Worm (Caenorhabditis elegans) whole organism, late embryonic: ENCODE results near the gene msp-51.
A peak's percentile ranks its signal among the peaks of the same experiment; 100 is the strongest.
"Not testable (repeated sequence)": the region's sequence is repeated elsewhere in the genome, so short reads cannot be mapped to it uniquely, and the experiment has no call there.

Experiments used
- C08G9.2 ChIP-seq: sonication (generic microtip); optimal IDR thresholded peaks from 2 replicates; lab custom pipeline; 2016; ENCODE audit warnings: mild to moderate bottlenecking, missing genetic modification characterization, moderate library complexity, missing compliant biosample characterization
- C38D4.7 ChIP-seq: fragments of 200-800 bp; sonication (Bioruptor generic); optimal IDR thresholded peaks from 2 replicates; lab custom pipeline; 2018; ENCODE audit warnings: mild to moderate bottlenecking, missing genetic modification characterization, moderate library complexity, missing compliant biosample characterization
- F13H6.1 ChIP-seq: sonication (generic microtip); optimal IDR thresholded peaks from 2 replicates; lab custom pipeline; 2016; ENCODE audit warnings: missing genetic modification characterization, missing compliant biosample characterization
- K09A11.1 ChIP-seq: sonication (generic microtip); optimal IDR thresholded peaks from 2 replicates; lab custom pipeline; 2017; ENCODE audit warnings: antibody characterized with exemption, mild to moderate bottlenecking, missing genetic modification characterization, missing compliant biosample characterization; ENCODE audit not compliant: insufficient read depth
- T23F11.4 ChIP-seq: fragments of 200-800 bp; sonication (Bioruptor generic); optimal IDR thresholded peaks from 2 replicates; lab custom pipeline; 2018; ENCODE audit warnings: mild to moderate bottlenecking, missing genetic modification characterization, missing compliant biosample characterization
- Y22D7AL.16 ChIP-seq: sonication (generic microtip); optimal IDR thresholded peaks from 2 replicates; lab custom pipeline; 2016; ENCODE audit warnings: missing genetic modification characterization, missing compliant biosample characterization
- ahr-1 ChIP-seq: sonication (generic microtip); optimal IDR thresholded peaks from 2 replicates; lab custom pipeline; 2016; ENCODE audit warnings: missing genetic modification characterization, missing compliant biosample characterization
- ama-1 ChIP-seq: fragments of 150-350 bp; optimal IDR thresholded peaks from 2 replicates; lab custom pipeline; 2014
- ceh-14 ChIP-seq: sonication (generic microtip); optimal IDR thresholded peaks from 2 replicates; lab custom pipeline; 2016; ENCODE audit warnings: missing genotype, missing genetic modification characterization, missing compliant biosample characterization
- ceh-18 ChIP-seq: sonication (generic microtip); optimal IDR thresholded peaks from 2 replicates; lab custom pipeline; 2016; ENCODE audit warnings: missing genetic modification characterization, missing compliant biosample characterization
- ceh-19 ChIP-seq: fragments of 200-800 bp; sonication (Bioruptor generic); optimal IDR thresholded peaks from 2 replicates; lab custom pipeline; 2018; ENCODE audit warnings: mild to moderate bottlenecking, missing genetic modification characterization, missing compliant biosample characterization
- ceh-2 ChIP-seq: sonication (generic microtip); optimal IDR thresholded peaks from 2 replicates; lab custom pipeline; 2016; ENCODE audit warnings: missing genotype, missing genetic modification characterization, missing compliant biosample characterization
- ceh-22 ChIP-seq: sonication (generic microtip); optimal IDR thresholded peaks from 2 replicates; lab custom pipeline; 2017; ENCODE audit warnings: missing biosample characterization, missing genetic modification characterization
- ceh-24 ChIP-seq: sonication (generic microtip); optimal IDR thresholded peaks from 2 replicates; lab custom pipeline; 2016; ENCODE audit warnings: mild to moderate bottlenecking, missing genetic modification characterization, missing compliant biosample characterization
- ceh-30 ChIP-seq: fragments of 150-350 bp; optimal IDR thresholded peaks from 2 replicates; lab custom pipeline; 2014; ENCODE audit warnings: missing biosample characterization, missing genetic modification characterization
- ceh-45 ChIP-seq: fragments of 200-800 bp; sonication (Bioruptor generic); IDR thresholded peaks from 2 replicates; pipeline ENCODE4 v1.3.6; 2022; ENCODE audit warnings: missing genetic modification reagents, missing genetic modification characterization, missing compliant biosample characterization
- ceh-48 ChIP-seq: sonication (generic microtip); optimal IDR thresholded peaks from 2 replicates; lab custom pipeline; 2016; ENCODE audit warnings: missing genetic modification characterization, inconsistent platforms, missing compliant biosample characterization
- ceh-6 ChIP-seq: fragments of 200-800 bp; sonication (Bioruptor generic); optimal IDR thresholded peaks from 2 replicates; lab custom pipeline; 2018; ENCODE audit warnings: mild to moderate bottlenecking, missing genetic modification characterization, missing compliant biosample characterization
- elt-2 ChIP-seq: sonication (generic microtip); optimal IDR thresholded peaks from 2 replicates; lab custom pipeline; 2016; ENCODE audit warnings: missing genetic modification reagents, missing genetic modification characterization, missing compliant biosample characterization
- elt-4 ChIP-seq: sonication (generic microtip); optimal IDR thresholded peaks from 2 replicates; lab custom pipeline; 2016; ENCODE audit warnings: missing genetic modification characterization, missing compliant biosample characterization
- fax-1 ChIP-seq: sonication (generic microtip); optimal IDR thresholded peaks from 2 replicates; lab custom pipeline; 2016; ENCODE audit warnings: missing genotype, missing genetic modification characterization, missing compliant biosample characterization
- fkh-10 ChIP-seq: fragments of 150-350 bp; optimal IDR thresholded peaks from 2 replicates; lab custom pipeline; 2014; ENCODE audit warnings: missing biosample characterization, missing genetic modification reagents, missing genetic modification characterization
- fkh-6 ChIP-seq: sonication (generic microtip); optimal IDR thresholded peaks from 2 replicates; lab custom pipeline; 2016; ENCODE audit warnings: missing genetic modification characterization, missing compliant biosample characterization
- gmeb-2 ChIP-seq: sonication (generic microtip); optimal IDR thresholded peaks from 2 replicates; lab custom pipeline; 2016; ENCODE audit warnings: missing genetic modification characterization, inconsistent platforms, missing compliant biosample characterization
- hlh-15 ChIP-seq: sonication (generic microtip); optimal IDR thresholded peaks from 2 replicates; lab custom pipeline; 2016; ENCODE audit warnings: missing genetic modification characterization, missing compliant biosample characterization
- hlh-30 ChIP-seq: sonication (generic microtip); optimal IDR thresholded peaks from 2 replicates; lab custom pipeline; 2017; ENCODE audit warnings: antibody characterized with exemption, missing genetic modification characterization, missing compliant biosample characterization; ENCODE audit not compliant: insufficient read depth
- hlh-8 ChIP-seq: sonication (generic microtip); optimal IDR thresholded peaks from 2 replicates; lab custom pipeline; 2016; ENCODE audit warnings: missing genotype, missing genetic modification characterization, missing compliant biosample characterization
- mec-3 ChIP-seq: sonication (generic microtip); optimal IDR thresholded peaks from 2 replicates; lab custom pipeline; 2016; ENCODE audit warnings: borderline replicate concordance, missing genetic modification characterization, missing compliant biosample characterization
- nfya-1 ChIP-seq: sonication (generic microtip); optimal IDR thresholded peaks from 2 replicates; lab custom pipeline; 2017; ENCODE audit warnings: missing genetic modification characterization, mild to moderate bottlenecking, missing compliant biosample characterization, antibody characterized with exemption, moderate library complexity
- nhr-232 ChIP-seq: sonication (generic microtip); optimal IDR thresholded peaks from 2 replicates; lab custom pipeline; 2016; ENCODE audit warnings: missing genetic modification characterization, missing compliant biosample characterization
- npax-4 ChIP-seq: sonication (generic microtip); optimal IDR thresholded peaks from 2 replicates; lab custom pipeline; 2016; ENCODE audit warnings: missing genetic modification characterization, missing compliant biosample characterization
- pha-2 ChIP-seq: sonication (generic microtip); optimal IDR thresholded peaks from 2 replicates; lab custom pipeline; 2017; ENCODE audit warnings: mild to moderate bottlenecking, missing genetic modification characterization, missing compliant biosample characterization
- pha-4 ChIP-seq: fragments of 150-350 bp; optimal IDR thresholded peaks from 2 replicates; lab custom pipeline; 2018; ENCODE audit warnings: missing biosample characterization, missing genetic modification reagents, missing genetic modification characterization
- pros-1 ChIP-seq: fragments of 150-350 bp; optimal IDR thresholded peaks from 2 replicates; lab custom pipeline; 2014; ENCODE audit warnings: missing biosample characterization, missing genetic modification reagents, missing genetic modification characterization
- rnt-1 ChIP-seq: sonication (generic microtip); optimal IDR thresholded peaks from 2 replicates; lab custom pipeline; 2016; ENCODE audit warnings: missing genetic modification characterization, missing compliant biosample characterization
- sox-4 ChIP-seq: sonication (generic microtip); optimal IDR thresholded peaks from 2 replicates; lab custom pipeline; 2017; ENCODE audit warnings: mild to moderate bottlenecking, missing genetic modification characterization, inconsistent platforms, missing compliant biosample characterization
- tbx-2 ChIP-seq: sonication (generic microtip); optimal IDR thresholded peaks from 2 replicates; lab custom pipeline; 2016; ENCODE audit warnings: missing genetic modification characterization, missing compliant biosample characterization
- tbx-7 ChIP-seq: sonication (generic microtip); optimal IDR thresholded peaks from 2 replicates; lab custom pipeline; 2016; ENCODE audit warnings: missing genotype, missing genetic modification characterization, missing compliant biosample characterization
- ttx-3 ChIP-seq: sonication (generic microtip); optimal IDR thresholded peaks from 2 replicates; lab custom pipeline; 2016; ENCODE audit warnings: missing genetic modification reagents, missing genetic modification characterization, missing compliant biosample characterization
- unc-3 ChIP-seq, 2 experiments: fragments of 200-800 bp in 1 of 2; sonication (Bioruptor generic) in 1 of 2; sonication (generic microtip) in 1 of 2; conservative IDR thresholded peaks in 1 of 2; optimal IDR thresholded peaks in 1 of 2; 2 replicates each; pipeline versions ENCODE4 v1.3.6 to Lab custom; 2016 to 2022; ENCODE audit warnings: missing compliant biosample characterization in 2 of 2, missing genetic modification characterization in 2 of 2, missing genetic modification reagents in 1 of 2
- unc-42 ChIP-seq: sonication (generic microtip); optimal IDR thresholded peaks from 2 replicates; lab custom pipeline; 2016; ENCODE audit warnings: missing genotype, missing genetic modification characterization, missing compliant biosample characterization
- unc-55 ChIP-seq: sonication (generic microtip); optimal IDR thresholded peaks from 2 replicates; lab custom pipeline; 2017; ENCODE audit warnings: missing biosample characterization, missing genetic modification reagents, missing genetic modification characterization
- zip-5 ChIP-seq: sonication (generic microtip); optimal IDR thresholded peaks from 2 replicates; lab custom pipeline; 2016; ENCODE audit warnings: missing genetic modification characterization, missing compliant biosample characterization
- ztf-16 ChIP-seq: sonication (generic microtip); optimal IDR thresholded peaks from 2 replicates; lab custom pipeline; 2017; ENCODE audit warnings: missing genetic modification characterization, missing compliant biosample characterization

The msp-51 gene

ce11 chrIV:5295240-5295639 lies at the start of gene msp-51:
Gene msp-51, minus strand, starts transcription at chrIV:5295340.
- not testable (repeated sequence) for TF ChIP-seq elt-2 (tag; lab: Kevin White, UChicago); ceh-18 (tag; lab: Kevin White, UChicago); ceh-6 (GFP tag; lab: Kevin White, UChicago)

DNA sequence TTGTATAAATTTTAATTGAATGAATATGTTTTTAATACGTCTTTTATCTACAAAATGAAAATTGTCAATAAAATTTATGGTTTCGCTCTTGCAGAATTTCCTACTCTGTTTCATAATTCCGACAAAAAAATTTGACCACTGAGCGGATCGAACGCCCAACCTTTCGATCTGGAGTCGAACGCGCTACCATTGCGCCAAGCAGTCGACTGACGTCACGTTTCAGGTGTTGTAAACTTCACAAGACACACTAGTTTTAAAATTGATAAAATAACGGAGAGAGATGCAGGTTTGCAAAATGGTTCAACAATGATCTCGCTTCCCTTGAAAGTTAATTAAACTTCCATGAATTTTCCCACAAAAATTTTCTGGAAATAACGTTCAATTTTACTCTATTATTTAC lies 49.0 kb upstream of the msp-51 start:
- TF ChIP-seq mec-3 (tag; lab: Kevin White, UChicago), result no peak
- TF ChIP-seq ceh-14 (tag; lab: Kevin White, UChicago), result no peak
- TF ChIP-seq npax-4 (tag; lab: Kevin White, UChicago), result no peak
- TF ChIP-seq fax-1 (tag; lab: Kevin White, UChicago), result no peak
- no peak for TF ChIP-seq unc-3 (GFP tag; conservative IDR thresholded peaks at IDR 0.05; lab: Robert Waterston, UW)
- no peak for TF ChIP-seq unc-3 (tag; optimal IDR thresholded peaks at IDR 0.05; lab: Kevin White, UChicago)
- no peak for TF ChIP-seq ceh-2

DNA sequence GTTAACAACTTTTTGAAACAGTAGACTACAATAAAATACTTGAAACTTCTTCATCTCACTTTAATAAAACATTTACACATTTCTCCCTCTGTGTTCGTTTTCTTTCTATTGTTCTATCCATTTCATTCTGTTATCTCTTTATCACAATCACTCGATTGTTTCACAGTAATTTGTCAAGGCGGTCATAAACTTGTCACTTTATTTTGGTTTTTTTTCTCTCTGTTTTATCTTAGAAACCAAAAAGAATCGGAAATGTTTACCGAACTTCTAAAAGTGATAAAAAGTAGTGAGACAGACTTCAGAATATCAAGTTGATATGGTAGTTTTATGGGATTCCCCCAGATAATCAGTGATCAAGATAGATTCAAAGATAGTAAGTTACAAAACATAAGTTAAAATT lies 44.1 kb upstream of the msp-51 start, which contains the start of gene Y4C6B.2:
Gene Y4C6B.2, plus strand, starts transcription at position 320 of the 400 bp plus-strand sequence.
- TF ChIP-seq tbx-2 (tag; lab: Kevin White, UChicago) (no peak), unc-42 (no peak), sox-4 (tag; lab: Kevin White, UChicago) (no peak), F13H6.1 (tag; lab: Kevin White, UChicago) (no peak), zip-5 (no peak), nhr-232 (tag; lab: Kevin White, UChicago) (no peak), ceh-18 (tag; lab: Kevin White, UChicago) (no peak), ceh-30 (tag; lab: Kevin White, UChicago) (no peak), ceh-45 (GFP tag; lab: Robert Waterston, UW) (no peak)

ce11 chrIV:5337649-5338048 lies 42.5 kb upstream of the msp-51 start:
- TF ChIP-seq unc-55 (GFP tag; lab: Kevin White, UChicago), result no peak
- no peak for TF ChIP-seq ceh-22 (tag; lab: Kevin White, UChicago)
- no peak for TF ChIP-seq C08G9.2 (tag; lab: Kevin White, UChicago)

DNA sequence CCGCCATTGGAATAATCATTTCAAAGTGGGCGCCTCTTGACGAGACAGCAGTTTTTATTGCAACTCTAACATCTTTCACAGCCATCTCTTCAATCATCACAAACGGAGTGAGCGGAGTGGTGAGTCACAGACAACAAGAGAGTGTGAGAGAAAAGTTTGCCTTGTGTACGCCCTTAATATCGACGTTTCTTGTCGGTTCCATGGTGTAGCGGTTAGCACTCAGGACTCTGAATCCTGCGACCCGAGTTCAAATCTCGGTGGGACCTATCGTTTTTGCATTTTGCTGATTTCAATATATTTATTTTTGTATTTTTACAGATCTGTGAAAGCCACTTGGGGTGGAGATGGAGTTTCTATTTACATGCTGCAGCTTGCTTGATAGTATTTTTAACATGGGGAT lies 39.4 kb upstream of the msp-51 start:
- TF ChIP-seq nhr-232 (tag; lab: Kevin White, UChicago) (peak; percentile 22), nfya-1 (tag; lab: Kevin White, UChicago) (peak; percentile 20), ceh-48 (tag; lab: Kevin White, UChicago) (no peak), rnt-1 (tag; lab: Kevin White, UChicago) (peak; percentile 15), ama-1 (lab: Kevin White, UChicago) (no peak), pha-4 (tag; lab: Kevin White, UChicago) (no peak), hlh-30 (tag; lab: Kevin White, UChicago) (no peak), ceh-14 (tag; lab: Kevin White, UChicago) (peak; percentile 57), pha-2 (tag; lab: Kevin White, UChicago) (peak; percentile 38), C38D4.7 (GFP tag; lab: Kevin White, UChicago) (no peak), ceh-30 (tag; lab: Kevin White, UChicago) (no peak), tbx-7 (tag; lab: Kevin White, UChicago) (no peak), fkh-6 (tag; lab: Kevin White, UChicago) (peak; percentile 58), elt-4 (tag; lab: Kevin White, UChicago) (no peak), ceh-19 (GFP tag; lab: Kevin White, UChicago) (peak; percentile 63), ceh-24 (peak; percentile 15), Y22D7AL.16 (tag; lab: Kevin White, UChicago) (peak; percentile 63), fkh-10 (GFP tag; lab: Kevin White, UChicago) (no peak), fax-1 (tag; lab: Kevin White, UChicago) (peak; percentile 60), ahr-1 (tag; lab: Kevin White, UChicago) (no peak), ztf-16 (tag; lab: Kevin White, UChicago) (peak; percentile 49), hlh-15 (tag; lab: Kevin White, UChicago) (no peak), T23F11.4 (GFP tag; lab: Kevin White, UChicago) (no peak), gmeb-2 (tag; lab: Kevin White, UChicago) (peak; percentile 78), K09A11.1 (tag; lab: Kevin White, UChicago) (peak; percentile 50), ceh-2 (peak; percentile 27), ceh-45 (GFP tag; lab: Robert Waterston, UW) (0 out of 2 replicates have a peak, but pooled peaks have one; percentile 64), ttx-3 (peak; percentile 67), ceh-6 (GFP tag; lab: Kevin White, UChicago) (no peak), hlh-8 (tag; lab: Kevin White, UChicago) (peak; percentile 19), pros-1 (tag; lab: Kevin White, UChicago) (no peak)
